Worm (Caenorhabditis elegans) whole organism, L4/young adult: ENCODE data around the gene btb-9.

Source experiments
- dao-5 ChIP-seq: sonication (generic microtip); optimal IDR thresholded peaks from 2 replicates; lab custom pipeline; 2016; ENCODE audit warnings: missing genotype, missing genetic modification characterization, moderate library complexity, missing compliant biosample characterization
- him-1 ChIP-seq: sonication (generic microtip); optimal IDR thresholded peaks from 2 replicates; lab custom pipeline; 2016; ENCODE audit warnings: missing genotype, missing genetic modification reagents, missing genetic modification characterization, missing compliant biosample characterization

DNA sequence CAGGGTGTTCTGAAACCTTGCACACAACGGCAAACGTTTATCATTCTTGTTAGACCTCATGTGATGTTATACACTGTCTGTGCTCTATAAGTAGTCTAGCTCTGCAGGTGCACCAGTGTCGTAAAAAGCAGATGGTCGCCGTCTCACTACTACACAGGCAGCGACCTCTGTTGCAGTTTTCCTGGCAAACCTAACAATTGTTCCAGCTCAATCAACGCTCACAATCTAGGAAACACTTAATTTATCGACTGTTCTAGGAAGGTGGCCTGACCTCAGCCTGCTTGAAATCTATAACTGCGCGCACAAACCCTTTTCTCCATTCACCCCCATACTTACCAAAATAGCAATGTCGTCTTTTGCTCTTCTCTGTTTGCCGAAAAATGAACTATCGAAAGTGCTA, 4.0 kb upstream of the btb-9 start, which contains the start of gene fbxb-11:
- TF ChIP-seq him-1 (tag; lab: Kevin White, UChicago) (no peak), dao-5 (tag; lab: Kevin White, UChicago) (no peak)
